Fruit fly (Drosophila melanogaster) whole organism, embryonic: Measurements from ENCODE around the gene Nepl3.

ENCODE experiments used
- Atf-2 ChIP-seq: fragments of 200-800 bp; sonication (Bioruptor generic); optimal IDR thresholded peaks from 2 replicates; lab custom pipeline; 2016; ENCODE audit warnings: missing biosample characterization, missing genetic modification characterization
- Awh ChIP-seq: fragments of 200-800 bp; sonication (Bioruptor generic); IDR thresholded peaks from 2 replicates; pipeline ENCODE4, ENCODE4 v1.3.6; 2022; ENCODE audit warnings: missing biosample characterization, missing genetic modification characterization
- Bgb ChIP-seq: fragments of 200-800 bp; sonication (Bioruptor generic); IDR thresholded peaks from 2 replicates; pipeline ENCODE4 v1.3.6; 2022; ENCODE audit warnings: missing biosample characterization, missing genetic modification characterization; ENCODE audit not compliant: partially characterized antibody
- CG10147 ChIP-seq: fragments of 200-800 bp; sonication (Bioruptor generic); optimal IDR thresholded peaks from 2 replicates; lab custom pipeline; 2019; ENCODE audit warnings: missing biosample characterization, mild to moderate bottlenecking, missing genetic modification characterization, moderate library complexity
- CG11456 ChIP-seq: fragments of 200-800 bp; sonication (Bioruptor generic); IDR thresholded peaks from 3 replicates; pipeline ENCODE4 v1.3.6; 2022; ENCODE audit warnings: missing biosample characterization, missing genetic modification characterization
- CG11560 ChIP-seq: fragments of 200-800 bp; sonication (Bioruptor generic); IDR thresholded peaks from 3 replicates; pipeline ENCODE4 v1.3.6; 2022; ENCODE audit warnings: missing biosample characterization, missing genetic modification characterization
- CG11696 ChIP-seq: fragments of 200-800 bp; sonication (Bioruptor generic); IDR thresholded peaks from 2 replicates; pipeline ENCODE4 v1.3.6; 2022; ENCODE audit warnings: missing biosample characterization, missing genetic modification characterization
- CG13123 ChIP-seq: fragments of 200-800 bp; sonication (Bioruptor generic); optimal IDR thresholded peaks from 2 replicates; lab custom pipeline; 2016; ENCODE audit warnings: missing biosample characterization, missing genetic modification characterization
- CG1647 ChIP-seq: fragments of 200-800 bp; sonication (Bioruptor generic); optimal IDR thresholded peaks from 3 replicates; lab custom pipeline; 2016; ENCODE audit warnings: missing biosample characterization, missing genetic modification characterization
- CG16815 ChIP-seq: fragments of 200-800 bp; sonication (Bioruptor generic); optimal IDR thresholded peaks from 3 replicates; lab custom pipeline; 2017; ENCODE audit warnings: missing biosample characterization, mild to moderate bottlenecking, missing genetic modification characterization
- CG17186 ChIP-seq: fragments of 200-800 bp; sonication (Bioruptor generic); optimal IDR thresholded peaks from 3 replicates; lab custom pipeline; 2017; ENCODE audit warnings: missing biosample characterization, missing genetic modification reagents, missing genetic modification characterization
- CG17912 ChIP-seq: fragments of 200-800 bp; sonication (Bioruptor generic); optimal IDR thresholded peaks from 2 replicates; lab custom pipeline; 2018; ENCODE audit warnings: missing biosample characterization, mild to moderate bottlenecking, missing genetic modification characterization
- CG18764 ChIP-seq: fragments of 200-800 bp; sonication (Bioruptor generic); optimal IDR thresholded peaks from 3 replicates; lab custom pipeline; 2016; ENCODE audit warnings: missing biosample characterization, missing genetic modification characterization
- CG2129 ChIP-seq: fragments of 200-800 bp; sonication (Bioruptor generic); IDR thresholded peaks from 2 replicates; pipeline ENCODE4 v1.3.6; 2022; ENCODE audit warnings: missing biosample characterization, missing genetic modification characterization; ENCODE audit not compliant: partially characterized antibody
- CG2199 ChIP-seq: fragments of 200-800 bp; sonication (Bioruptor generic); IDR thresholded peaks from 3 replicates; pipeline ENCODE4 v1.3.6; 2022; ENCODE audit warnings: missing biosample characterization, missing genetic modification characterization
- CG3065 ChIP-seq: fragments of 200-800 bp; sonication (Bioruptor generic); optimal IDR thresholded peaks from 2 replicates; lab custom pipeline; 2016; ENCODE audit warnings: missing biosample characterization, missing genetic modification characterization
- CG34224 ChIP-seq: fragments of 200-800 bp; sonication (Bioruptor generic); IDR thresholded peaks from 3 replicates; pipeline ENCODE4 v1.3.6; 2022; ENCODE audit warnings: missing biosample characterization, missing genetic modification characterization; ENCODE audit not compliant: partially characterized antibody
- CG34376 ChIP-seq: fragments of 200-800 bp; sonication (Bioruptor generic); optimal IDR thresholded peaks from 2 replicates; lab custom pipeline; 2018; ENCODE audit warnings: missing biosample characterization, mild to moderate bottlenecking, missing genetic modification characterization
- CG4424 ChIP-seq: fragments of 200-800 bp; sonication (Bioruptor generic); optimal IDR thresholded peaks from 3 replicates; lab custom pipeline; 2016; ENCODE audit warnings: missing biosample characterization, missing genetic modification characterization
- CG7839 ChIP-seq: fragments of 200-800 bp; sonication (Bioruptor generic); optimal IDR thresholded peaks from 3 replicates; lab custom pipeline; 2018; ENCODE audit warnings: missing biosample characterization, mild to moderate bottlenecking, missing genetic modification characterization, moderate library complexity
- CG9609 ChIP-seq: fragments of 200-800 bp; sonication (Bioruptor generic); optimal IDR thresholded peaks from 3 replicates; lab custom pipeline; 2016; ENCODE audit warnings: missing biosample characterization, missing genetic modification characterization
- Dbx ChIP-seq: fragments of 200-800 bp; sonication (Bioruptor generic); IDR thresholded peaks from 3 replicates; pipeline ENCODE4 v1.3.6; 2022; ENCODE audit warnings: missing biosample characterization, missing genetic modification characterization
- Dip3 ChIP-seq: fragments of 200-800 bp; sonication (Bioruptor generic); optimal IDR thresholded peaks from 3 replicates; lab custom pipeline; 2016; ENCODE audit warnings: missing biosample characterization, missing genetic modification characterization
- Drgx ChIP-seq: fragments of 200-800 bp; sonication (Bioruptor generic); IDR thresholded peaks from 2 replicates; pipeline ENCODE4 v1.3.6; 2022; ENCODE audit warnings: missing biosample characterization, missing genetic modification characterization
- ERR ChIP-seq: fragments of 200-800 bp; sonication (Bioruptor generic); optimal IDR thresholded peaks from 2 replicates; lab custom pipeline; 2016; ENCODE audit warnings: missing biosample characterization, missing genetic modification characterization
- HLH3B ChIP-seq: fragments of 200-800 bp; sonication (Bioruptor generic); IDR thresholded peaks from 2 replicates; pipeline ENCODE4 v1.3.6; 2022; ENCODE audit warnings: missing biosample characterization, missing genetic modification characterization
- Hand ChIP-seq: fragments of 200-800 bp; sonication (Bioruptor generic); optimal IDR thresholded peaks from 2 replicates; lab custom pipeline; 2017; ENCODE audit warnings: mild to moderate bottlenecking, missing biosample characterization, missing genetic modification reagents, missing genetic modification characterization
- Meics ChIP-seq: fragments of 200-800 bp; sonication (Bioruptor generic); optimal IDR thresholded peaks from 2 replicates; lab custom pipeline; 2017; ENCODE audit warnings: missing biosample characterization, mild to moderate bottlenecking, missing genetic modification characterization
- Mrtf ChIP-seq: fragments of 200-800 bp; sonication (Bioruptor generic); IDR thresholded peaks from 3 replicates; pipeline ENCODE4 v1.3.6; 2022; ENCODE audit warnings: missing biosample characterization, missing genetic modification characterization
- NK7.1 ChIP-seq: fragments of 200-800 bp; sonication (Bioruptor generic); optimal IDR thresholded peaks from 3 replicates; lab custom pipeline; 2016; ENCODE audit warnings: missing biosample characterization, missing genetic modification characterization
- Oaz ChIP-seq: fragments of 200-800 bp; sonication (Bioruptor generic); IDR thresholded peaks from 2 replicates; pipeline ENCODE4 v1.3.6; 2022; ENCODE audit warnings: missing biosample characterization, missing genetic modification characterization
- Pdp1 ChIP-seq, 2 experiments: fragments of 200-800 bp; sonication (Bioruptor generic); optimal IDR thresholded peaks; 3 replicates each; lab custom pipeline; 2016; ENCODE audit warnings: missing biosample characterization in 2 of 2, missing genetic modification characterization in 2 of 2, mild to moderate bottlenecking in 1 of 2, moderate library complexity in 1 of 2
- Poxn ChIP-seq: fragments of 200-800 bp; sonication (Bioruptor generic); IDR thresholded peaks from 2 replicates; pipeline ENCODE4 v1.3.6; 2022; ENCODE audit warnings: missing biosample characterization, missing genetic modification characterization
- bowl ChIP-seq: fragments of 200-800 bp; sonication (Bioruptor generic); IDR thresholded peaks from 2 replicates; pipeline ENCODE4 v1.3.6; 2022; ENCODE audit warnings: missing biosample characterization, missing genetic modification characterization
- btn ChIP-seq: fragments of 200-800 bp; sonication (Bioruptor generic); optimal IDR thresholded peaks from 2 replicates; lab custom pipeline; 2016; ENCODE audit warnings: missing biosample characterization, missing genetic modification characterization
- da ChIP-seq: fragments of 200-800 bp; sonication (Bioruptor generic); optimal IDR thresholded peaks from 2 replicates; lab custom pipeline; 2016; ENCODE audit warnings: missing biosample characterization, missing genetic modification characterization
- ems ChIP-seq: fragments of 200-800 bp; sonication (Bioruptor generic); optimal IDR thresholded peaks from 3 replicates; lab custom pipeline; 2016; ENCODE audit warnings: missing biosample characterization, missing genetic modification characterization
- fd3F ChIP-seq: fragments of 200-800 bp; sonication (Bioruptor generic); optimal IDR thresholded peaks from 2 replicates; lab custom pipeline; 2018; ENCODE audit warnings: missing biosample characterization, mild to moderate bottlenecking, missing genetic modification characterization, moderate library complexity
- gt ChIP-seq: fragments of 200-800 bp; sonication (Bioruptor generic); IDR thresholded peaks from 2 replicates; pipeline ENCODE4 v1.3.6; 2022; ENCODE audit warnings: missing biosample characterization, missing genetic modification characterization
- h ChIP-seq: fragments of >200 bp; optimal IDR thresholded peaks from 2 replicates; lab custom pipeline; 2017
- kni ChIP-seq: fragments of 200-800 bp; sonication (Bioruptor generic); optimal IDR thresholded peaks from 3 replicates; lab custom pipeline; 2017; ENCODE audit warnings: mild to moderate bottlenecking, missing biosample characterization, missing genetic modification reagents, missing genetic modification characterization
- luna ChIP-seq: fragments of 200-800 bp; sonication (Bioruptor generic); optimal IDR thresholded peaks from 2 replicates; lab custom pipeline; 2016; ENCODE audit warnings: missing biosample characterization, missing genetic modification characterization
- mam ChIP-seq: fragments of 200-800 bp; sonication (Bioruptor generic); optimal IDR thresholded peaks from 3 replicates; lab custom pipeline; 2016; ENCODE audit warnings: missing biosample characterization, missing genetic modification characterization
- nom ChIP-seq: fragments of 200-800 bp; sonication (Bioruptor generic); optimal IDR thresholded peaks from 2 replicates; lab custom pipeline; 2017; ENCODE audit warnings: missing biosample characterization, missing genetic modification characterization, mild to moderate bottlenecking, moderate library complexity, missing genetic modification reagents
- org-1 ChIP-seq: fragments of 200-800 bp; sonication (Bioruptor generic); optimal IDR thresholded peaks from 2 replicates; lab custom pipeline; 2017; ENCODE audit warnings: missing biosample characterization, missing genetic modification characterization
- peb ChIP-seq: fragments of 200-800 bp; sonication (Bioruptor generic); IDR thresholded peaks from 2 replicates; pipeline ENCODE4 v1.3.6; 2022; ENCODE audit warnings: missing biosample characterization, missing genetic modification characterization
- pita ChIP-seq: fragments of 200-800 bp; sonication (Bioruptor generic); optimal IDR thresholded peaks from 2 replicates; lab custom pipeline; 2017; ENCODE audit warnings: missing biosample characterization, mild to moderate bottlenecking, missing genetic modification characterization
- scrt ChIP-seq: fragments of 200-800 bp; sonication (Bioruptor generic); optimal IDR thresholded peaks from 2 replicates; lab custom pipeline; 2018; ENCODE audit warnings: missing biosample characterization, mild to moderate bottlenecking, missing genetic modification characterization, moderate library complexity
- slp2 ChIP-seq: fragments of 200-800 bp; sonication (Bioruptor generic); optimal IDR thresholded peaks from 2 replicates; lab custom pipeline; 2016; ENCODE audit warnings: missing biosample characterization, missing genetic modification characterization
- sr ChIP-seq: fragments of 200-800 bp; sonication (Bioruptor generic); IDR thresholded peaks from 3 replicates; pipeline ENCODE4 v1.3.6; 2022; ENCODE audit warnings: missing biosample characterization, missing genetic modification characterization
- tap ChIP-seq: fragments of 200-800 bp; optimal IDR thresholded peaks from 3 replicates; lab custom pipeline; 2019; ENCODE audit warnings: missing biosample characterization, mild to moderate bottlenecking, missing genetic modification characterization, moderate library complexity

The Nepl3 gene

DNA sequence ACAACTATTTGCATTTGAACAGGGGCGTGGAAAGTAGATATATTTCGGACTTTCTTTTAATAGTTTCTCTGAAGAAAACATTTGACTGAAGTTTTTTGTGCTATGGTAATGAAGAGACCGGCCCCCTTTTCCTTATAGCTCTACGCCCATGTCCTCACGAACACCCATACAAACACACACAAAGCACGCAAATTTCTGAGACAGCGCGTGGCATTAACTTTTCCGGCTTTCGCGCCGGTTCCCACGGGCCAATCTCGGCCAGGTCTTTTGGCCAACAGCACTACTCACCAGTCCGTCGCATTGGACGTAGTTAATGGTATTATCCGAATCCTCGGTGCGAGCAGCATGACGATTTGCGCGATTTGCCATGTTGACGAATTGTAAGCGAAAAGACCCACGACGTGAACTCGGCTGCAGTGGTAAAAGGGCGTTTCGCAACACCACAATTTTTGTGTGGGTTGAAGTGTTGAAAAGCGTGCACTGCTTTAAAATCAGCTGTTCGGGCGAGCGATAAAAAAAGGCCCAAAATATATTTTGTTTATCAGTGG, 5.6 kb downstream of the Nepl3 start, which contains the start of gene senju (continued):
- TF ChIP-seq mam (GFP tag; lab: Kevin White, UChicago) (peak; percentile 86), kni (GFP tag; lab: Kevin White, UChicago) (peak; percentile 81), sr (GFP tag; lab: Robert Waterston, UW) (peak; percentile 88), CG16815 (GFP tag; lab: Kevin White, UChicago) (peak; percentile 73), gt (GFP tag; lab: Robert Waterston, UW) (no peak), CG2129 (no peak), btn (GFP tag; lab: Kevin White, UChicago) (peak; percentile 78), CG2199 (GFP tag; lab: Robert Waterston, UW) (0 out of 3 replicates have a peak, but pooled peaks have one; percentile 35), HLH3B (GFP tag; lab: Robert Waterston, UW) (peak; percentile 78), scrt (GFP tag; lab: Kevin White, UChicago) (peak; percentile 65), ems (GFP tag; lab: Kevin White, UChicago) (peak; percentile 80), slp2 (GFP tag; lab: Kevin White, UChicago) (peak; percentile 51), Bgb (GFP tag; lab: Robert Waterston, UW) (peak; percentile 48; the same call in 1 of the 2 replicates), CG3065 (GFP tag; lab: Kevin White, UChicago) (peak; percentile 72), CG18764 (GFP tag; lab: Kevin White, UChicago) (peak; percentile 74), CG17912 (peak; percentile 79), org-1 (peak; percentile 85), luna (GFP tag; lab: Kevin White, UChicago) (peak; percentile 46), Awh (GFP tag; lab: Robert Waterston, UW) (peak; percentile 83), bowl (peak; percentile 49), Drgx (peak; percentile 81), da (GFP tag; lab: Kevin White, UChicago) (peak; percentile 22), h (lab: Kevin White, UChicago) (no peak), CG11560 (tag; lab: Robert Waterston, UW) (no peak), CG17186 (peak; percentile 83), peb (GFP tag; lab: Robert Waterston, UW) (no peak; the same call in 1 of the 2 replicates), Hand (GFP tag; lab: Kevin White, UChicago) (peak; percentile 82), Pdp1 (GFP tag; optimal IDR thresholded peaks at IDR 0.05; lab: Kevin White, UChicago) (peak; percentile 79 to 80), Meics (GFP tag; lab: Kevin White, UChicago) (peak; percentile 88), fd3F (GFP tag; lab: Kevin White, UChicago) (peak; percentile 50), Atf-2 (GFP tag; lab: Kevin White, UChicago) (peak; percentile 62), pita (GFP tag; lab: Kevin White, UChicago) (no peak), Dbx (GFP tag; lab: Robert Waterston, UW) (peak; percentile 86), Oaz (GFP tag; lab: Robert Waterston, UW) (0 out of 2 replicates have a peak, but pooled peaks have one; percentile 30), Dip3 (GFP tag; lab: Kevin White, UChicago) (peak; percentile 63), Mrtf (GFP tag; lab: Robert Waterston, UW) (peak; percentile 80), ERR (peak; percentile 56), CG11696 (peak; percentile 53), CG7839 (tag; lab: Kevin White, UChicago) (peak; percentile 79), CG1647 (GFP tag; lab: Kevin White, UChicago) (peak; percentile 45), CG11456 (GFP tag; lab: Robert Waterston, UW) (peak; percentile 90), tap (tag; lab: Kevin White, UChicago) (peak; percentile 50), Poxn (GFP tag; lab: Robert Waterston, UW) (no peak), CG34376 (GFP tag; lab: Kevin White, UChicago) (peak; percentile 95), CG4424 (GFP tag; lab: Kevin White, UChicago) (peak; percentile 90), CG9609 (GFP tag; lab: Kevin White, UChicago) (peak; percentile 87), CG34224 (GFP tag; lab: Robert Waterston, UW) (peak; percentile 63; the same call in 2 of the 3 replicates), nom (GFP tag; lab: Kevin White, UChicago) (peak; percentile 74), CG10147 (GFP tag; lab: Kevin White, UChicago) (peak; percentile 64), CG13123 (GFP tag; lab: Kevin White, UChicago) (peak; percentile 81), NK7.1 (peak; percentile 81)
